Fruit fly (Drosophila melanogaster): ENCODE data around the gene Nubp1.

dm6 chr2L:16686412-16687043, 45.8 kb upstream of the Nubp1 start:
- TF ChIP-seq CTCF (optimal IDR thresholded peaks at IDR 0.05) (no peak), CG8478 (optimal IDR thresholded peaks at IDR 0.05) (no peak)
